Fruit fly (Drosophila melanogaster) whole organism, embryonic: ENCODE measurements around the gene CG34135.

Experiments
- CG10147 ChIP-seq: fragments of 200-800 bp; sonication (Bioruptor generic); optimal IDR thresholded peaks from 2 replicates; lab custom pipeline; 2019; ENCODE audit warnings: missing biosample characterization, mild to moderate bottlenecking, missing genetic modification characterization, moderate library complexity
- CG10267 ChIP-seq: fragments of 200-800 bp; sonication (Bioruptor generic); optimal IDR thresholded peaks from 2 replicates; lab custom pipeline; 2018; ENCODE audit warnings: missing biosample characterization, mild to moderate bottlenecking, missing genetic modification characterization, moderate library complexity
- CG10654 ChIP-seq: fragments of 200-800 bp; sonication (Bioruptor generic); optimal IDR thresholded peaks from 2 replicates; lab custom pipeline; 2016; ENCODE audit warnings: missing biosample characterization, missing genetic modification characterization
- CG12155 ChIP-seq: fragments of 200-800 bp; sonication (Bioruptor generic); optimal IDR thresholded peaks from 3 replicates; lab custom pipeline; 2016; ENCODE audit warnings: missing biosample characterization, missing genetic modification characterization
- CG15269 ChIP-seq: fragments of 200-800 bp; sonication (Bioruptor generic); optimal IDR thresholded peaks from 2 replicates; lab custom pipeline; 2018; ENCODE audit warnings: missing biosample characterization, mild to moderate bottlenecking, missing genetic modification characterization, moderate library complexity
- CG15696 ChIP-seq: fragments of 200-800 bp; sonication (Bioruptor generic); optimal IDR thresholded peaks from 2 replicates; lab custom pipeline; 2019; ENCODE audit warnings: missing biosample characterization, mild to moderate bottlenecking, missing genetic modification characterization, moderate library complexity
- CG18764 ChIP-seq: fragments of 200-800 bp; sonication (Bioruptor generic); optimal IDR thresholded peaks from 3 replicates; lab custom pipeline; 2016; ENCODE audit warnings: missing biosample characterization, missing genetic modification characterization
- CG30403 ChIP-seq: fragments of 200-800 bp; sonication (Bioruptor generic); optimal IDR thresholded peaks from 3 replicates; lab custom pipeline; 2016; ENCODE audit warnings: missing biosample characterization, missing genetic modification characterization
- CG3065 ChIP-seq: fragments of 200-800 bp; sonication (Bioruptor generic); optimal IDR thresholded peaks from 2 replicates; lab custom pipeline; 2016; ENCODE audit warnings: missing biosample characterization, missing genetic modification characterization
- CG32532 ChIP-seq: fragments of 200-800 bp; sonication (Bioruptor generic); IDR thresholded peaks from 2 replicates; pipeline ENCODE4 v1.3.6; 2022; ENCODE audit warnings: missing biosample characterization, missing genetic modification characterization
- CG3407 ChIP-seq: fragments of 200-800 bp; sonication (Bioruptor generic); optimal IDR thresholded peaks from 2 replicates; lab custom pipeline; 2018; ENCODE audit warnings: missing biosample characterization, mild to moderate bottlenecking, missing genetic modification characterization
- CG4360 ChIP-seq: fragments of 200-800 bp; sonication (Bioruptor generic); IDR thresholded peaks from 2 replicates; pipeline ENCODE4 v1.3.6; 2022; ENCODE audit warnings: missing biosample characterization, missing genetic modification characterization
- CG43689 ChIP-seq: fragments of 200-800 bp; sonication (Bioruptor generic); IDR thresholded peaks from 2 replicates; pipeline ENCODE4 v1.3.6; 2022; ENCODE audit warnings: missing biosample characterization, missing genetic modification characterization
- CG7928 ChIP-seq: fragments of 200-800 bp; sonication (Bioruptor generic); optimal IDR thresholded peaks from 2 replicates; lab custom pipeline; 2017; ENCODE audit warnings: missing biosample characterization, mild to moderate bottlenecking, missing genetic modification characterization
- CG9727 ChIP-seq: fragments of 200-800 bp; sonication (Bioruptor generic); optimal IDR thresholded peaks from 3 replicates; lab custom pipeline; 2017; ENCODE audit warnings: missing biosample characterization, mild to moderate bottlenecking, missing genetic modification characterization
- CG9876 ChIP-seq: fragments of 200-800 bp; sonication (Bioruptor generic); optimal IDR thresholded peaks from 2 replicates; lab custom pipeline; 2016; ENCODE audit warnings: missing biosample characterization, missing genetic modification characterization
- Camta ChIP-seq: fragments of 200-800 bp; sonication (Bioruptor generic); optimal IDR thresholded peaks from 2 replicates; lab custom pipeline; 2016; ENCODE audit warnings: missing biosample characterization, missing genetic modification characterization
- Dll ChIP-seq: fragments of 200-800 bp; sonication (Bioruptor generic); IDR thresholded peaks from 4 replicates; pipeline ENCODE4 v1.3.6; 2022; ENCODE audit warnings: missing biosample characterization, missing genetic modification characterization; ENCODE audit not compliant: partially characterized antibody
- Drgx ChIP-seq: fragments of 200-800 bp; sonication (Bioruptor generic); IDR thresholded peaks from 2 replicates; pipeline ENCODE4 v1.3.6; 2022; ENCODE audit warnings: missing biosample characterization, missing genetic modification characterization
- Fer1 ChIP-seq: fragments of 200-800 bp; sonication (Bioruptor generic); optimal IDR thresholded peaks from 2 replicates; lab custom pipeline; 2017; ENCODE audit warnings: missing biosample characterization, mild to moderate bottlenecking, missing genetic modification characterization
- H2.0 ChIP-seq: fragments of 200-800 bp; sonication (Bioruptor generic); IDR thresholded peaks from 2 replicates; pipeline ENCODE4 v1.3.6; 2022; ENCODE audit warnings: missing biosample characterization, missing genetic modification characterization
- Hr78 ChIP-seq, 2 experiments: fragments of 200-800 bp in 1 of 2; fragments of >200 bp in 1 of 2; sonication (Bioruptor generic) in 1 of 2; optimal IDR thresholded peaks; 2 replicates each; lab custom pipeline; 2017 to 2019; ENCODE audit warnings: missing biosample characterization in 2 of 2, missing genetic modification characterization in 2 of 2, mild to moderate bottlenecking in 1 of 2, moderate library complexity in 1 of 2
- Max ChIP-seq: fragments of 200-800 bp; sonication (Bioruptor generic); optimal IDR thresholded peaks from 2 replicates; lab custom pipeline; 2016; ENCODE audit warnings: missing biosample characterization, mild to moderate bottlenecking, missing genetic modification characterization
- Meics ChIP-seq: fragments of 200-800 bp; sonication (Bioruptor generic); optimal IDR thresholded peaks from 2 replicates; lab custom pipeline; 2017; ENCODE audit warnings: missing biosample characterization, mild to moderate bottlenecking, missing genetic modification characterization
- Mes4 ChIP-seq: fragments of 200-800 bp; sonication (Bioruptor generic); optimal IDR thresholded peaks from 2 replicates; lab custom pipeline; 2016; ENCODE audit warnings: missing biosample characterization, missing genetic modification characterization
- Mrtf ChIP-seq: fragments of 200-800 bp; sonication (Bioruptor generic); IDR thresholded peaks from 3 replicates; pipeline ENCODE4 v1.3.6; 2022; ENCODE audit warnings: missing biosample characterization, missing genetic modification characterization
- Nf-YC ChIP-seq: fragments of 200-800 bp; optimal IDR thresholded peaks from 3 replicates; lab custom pipeline; 2019; ENCODE audit warnings: missing biosample characterization, mild to moderate bottlenecking, missing genetic modification characterization, moderate library complexity
- PHDP ChIP-seq: fragments of 200-800 bp; sonication (Bioruptor generic); optimal IDR thresholded peaks from 3 replicates; lab custom pipeline; 2018; ENCODE audit warnings: missing biosample characterization, mild to moderate bottlenecking, missing genetic modification characterization, moderate library complexity
- Ptx1 ChIP-seq: fragments of 200-800 bp; sonication (Bioruptor generic); IDR thresholded peaks from 2 replicates; pipeline ENCODE4 v1.3.6; 2022; ENCODE audit warnings: missing biosample characterization, missing genetic modification characterization
- Stat92E ChIP-seq, 3 experiments: fragments of >200 bp in 2 of 3; fragments of 200-800 bp in 1 of 3; sonication (Bioruptor generic) in 1 of 3; optimal IDR thresholded peaks; 2 replicates each; lab custom pipeline; 2017 to 2019; ENCODE audit warnings: missing biosample characterization in 3 of 3, missing genetic modification characterization in 3 of 3, mild to moderate bottlenecking in 1 of 3, moderate library complexity in 1 of 3
- Usf ChIP-seq: fragments of 200-800 bp; sonication (Bioruptor generic); optimal IDR thresholded peaks from 2 replicates; lab custom pipeline; 2017; ENCODE audit warnings: missing genotype, missing biosample characterization, missing genetic modification characterization
- cato ChIP-seq: fragments of 200-800 bp; sonication (Bioruptor generic); optimal IDR thresholded peaks from 2 replicates; lab custom pipeline; 2016; ENCODE audit warnings: missing biosample characterization, missing genetic modification characterization, borderline replicate concordance
- fd102C ChIP-seq: fragments of 200-800 bp; sonication (Bioruptor generic); optimal IDR thresholded peaks from 2 replicates; lab custom pipeline; 2018; ENCODE audit warnings: missing biosample characterization, mild to moderate bottlenecking, missing genetic modification characterization, moderate library complexity
- fd3F ChIP-seq: fragments of 200-800 bp; sonication (Bioruptor generic); optimal IDR thresholded peaks from 2 replicates; lab custom pipeline; 2018; ENCODE audit warnings: missing biosample characterization, mild to moderate bottlenecking, missing genetic modification characterization, moderate library complexity
- gfzf ChIP-seq: fragments of 200-800 bp; sonication (Bioruptor generic); optimal IDR thresholded peaks from 2 replicates; lab custom pipeline; 2016; ENCODE audit warnings: missing biosample characterization, mild to moderate bottlenecking, missing genetic modification characterization, moderate library complexity
- hbn ChIP-seq: fragments of 200-800 bp; sonication (Bioruptor generic); IDR thresholded peaks from 2 replicates; pipeline ENCODE4 v1.3.6; 2022; ENCODE audit warnings: missing biosample characterization, missing genetic modification characterization; ENCODE audit not compliant: partially characterized antibody
- jing ChIP-seq: fragments of 200-800 bp; sonication (Bioruptor generic); optimal IDR thresholded peaks from 2 replicates; lab custom pipeline; 2018; ENCODE audit warnings: missing biosample characterization, mild to moderate bottlenecking, missing genetic modification characterization
- lilli ChIP-seq: fragments of 200-800 bp; sonication (Bioruptor generic); optimal IDR thresholded peaks from 3 replicates; lab custom pipeline; 2016; ENCODE audit warnings: missing biosample characterization, missing genetic modification characterization
- lola ChIP-seq, 3 experiments: fragments of >200 bp in 2 of 3; fragments of 200-800 bp in 1 of 3; sonication (Bioruptor generic) in 1 of 3; optimal IDR thresholded peaks; 2 replicates each; lab custom pipeline; 2017 to 2019; ENCODE audit warnings: missing biosample characterization in 3 of 3, missing genetic modification characterization in 3 of 3, mild to moderate bottlenecking in 1 of 3, moderate library complexity in 1 of 3
- lov ChIP-seq, 2 experiments: fragments of 200-800 bp in 1 of 2; fragments of >200 bp in 1 of 2; sonication (Bioruptor generic) in 1 of 2; IDR thresholded peaks in 1 of 2; optimal IDR thresholded peaks in 1 of 2; 2 replicates in 1 of 2; 3 replicates in 1 of 2; pipeline versions ENCODE4 v1.3.6 to Lab custom; 2017 to 2022; ENCODE audit warnings: missing biosample characterization in 1 of 2, missing genetic modification characterization in 1 of 2
- nmo ChIP-seq: fragments of 200-800 bp; sonication (Bioruptor generic); optimal IDR thresholded peaks from 2 replicates; lab custom pipeline; 2018; ENCODE audit warnings: missing biosample characterization, mild to moderate bottlenecking, missing genetic modification characterization, moderate library complexity
- org-1 ChIP-seq: fragments of 200-800 bp; sonication (Bioruptor generic); optimal IDR thresholded peaks from 2 replicates; lab custom pipeline; 2017; ENCODE audit warnings: missing biosample characterization, missing genetic modification characterization
- pros ChIP-seq: fragments of 200-800 bp; sonication (Bioruptor generic); optimal IDR thresholded peaks from 3 replicates; lab custom pipeline; 2019; ENCODE audit warnings: missing biosample characterization, mild to moderate bottlenecking, missing genetic modification characterization, moderate library complexity
- ranshi ChIP-seq: fragments of 200-800 bp; sonication (Bioruptor generic); IDR thresholded peaks from 2 replicates; pipeline ENCODE4 v1.3.6; 2022; ENCODE audit warnings: missing biosample characterization, missing genetic modification characterization
- slou ChIP-seq: fragments of 200-800 bp; sonication (Bioruptor generic); optimal IDR thresholded peaks from 3 replicates; lab custom pipeline; 2016; ENCODE audit warnings: missing biosample characterization, missing genetic modification characterization
- tin ChIP-seq: fragments of 200-800 bp; sonication (Bioruptor generic); optimal IDR thresholded peaks from 3 replicates; lab custom pipeline; 2016; ENCODE audit warnings: missing biosample characterization, missing genetic modification characterization
- tll ChIP-seq, 2 experiments: fragments of 200-800 bp in 1 of 2; fragments of >200 bp in 1 of 2; sonication (Bioruptor generic) in 1 of 2; optimal IDR thresholded peaks; 2 replicates each; lab custom pipeline; 2017 to 2019; ENCODE audit warnings: missing biosample characterization in 2 of 2, missing genetic modification characterization in 2 of 2, mild to moderate bottlenecking in 1 of 2, moderate library complexity in 1 of 2
- trh ChIP-seq: fragments of 200-800 bp; sonication (Bioruptor generic); optimal IDR thresholded peaks from 2 replicates; lab custom pipeline; 2016; ENCODE audit warnings: missing biosample characterization, missing genetic modification characterization

The CG34135 gene

DNA sequence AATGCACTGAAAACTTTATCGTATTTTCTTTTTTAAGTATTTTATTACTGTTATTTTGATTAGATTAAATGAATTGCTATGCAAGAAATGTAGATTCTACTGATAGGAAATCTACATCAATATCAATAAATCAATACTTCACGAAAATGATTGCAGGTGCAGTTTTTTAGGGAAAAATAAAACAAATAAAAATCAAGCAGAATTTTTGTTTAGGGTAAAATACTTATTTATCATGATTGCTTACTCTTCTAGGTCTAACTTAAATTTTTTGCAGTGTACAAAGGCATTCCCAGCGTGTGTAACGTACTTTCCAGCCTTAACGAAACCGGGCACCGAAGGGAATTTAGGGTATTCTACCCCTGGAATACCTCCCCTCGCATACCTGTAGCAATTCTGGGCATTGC is 40.5 kb upstream of the CG34135 start (continued):
- TF ChIP-seq org-1 (GFP tag; lab: Kevin White, UChicago) = peak; percentile 51
- no peak; the same call in 1 of the 2 replicates for TF ChIP-seq CG32532 (GFP tag; lab: Robert Waterston, UW)
- TF ChIP-seq cato (GFP tag; lab: Kevin White, UChicago) = peak; percentile 49
- peak; percentile 40; the same call in 1 of the 2 replicates for TF ChIP-seq Ptx1
- TF ChIP-seq Drgx (GFP tag; lab: Robert Waterston, UW) = no peak
- peak in 1 of 3 experiments; percentile 71 for TF ChIP-seq Stat92E (GFP tag; optimal IDR thresholded peaks at IDR 0.05; lab: Kevin White, UChicago)
- TF ChIP-seq tll (GFP tag; optimal IDR thresholded peaks at IDR 0.05; lab: Kevin White, UChicago) = peak in 1 of 2 experiments; percentile 98
- peak; percentile 59 for TF ChIP-seq CG10654 (GFP tag; lab: Kevin White, UChicago)
- no peak for TF ChIP-seq jing (GFP tag; lab: Kevin White, UChicago)
- TF ChIP-seq Fer1 = peak; percentile 9
- TF ChIP-seq Hr78 (GFP tag; optimal IDR thresholded peaks at IDR 0.05; lab: Kevin White, UChicago) = peak in 1 of 2 experiments; percentile 31
- TF ChIP-seq CG7928 (GFP tag; lab: Kevin White, UChicago) = peak; percentile 11
- peak; percentile 21 for TF ChIP-seq Meics (GFP tag; lab: Kevin White, UChicago)
- peak; percentile 77 for TF ChIP-seq CG30403 (GFP tag; lab: Kevin White, UChicago)
- peak; percentile 41 for TF ChIP-seq CG12155 (GFP tag; lab: Kevin White, UChicago)
- TF ChIP-seq CG15269 (tag; lab: Kevin White, UChicago) = peak; percentile 34
- TF ChIP-seq nmo (GFP tag; lab: Kevin White, UChicago) = peak; percentile 87
- no peak for TF ChIP-seq hbn (GFP tag; lab: Robert Waterston, UW)
- TF ChIP-seq PHDP (tag; lab: Kevin White, UChicago) = peak; percentile 51
- TF ChIP-seq Dll = no peak
- peak in 1 of 3 experiments; percentile 97 for TF ChIP-seq lola (GFP tag; optimal IDR thresholded peaks at IDR 0.05; lab: Kevin White, UChicago)
- TF ChIP-seq CG9876 (GFP tag; lab: Kevin White, UChicago) = peak; percentile 2
- peak; percentile 53 for TF ChIP-seq H2.0 (GFP tag; lab: Robert Waterston, UW)
- TF ChIP-seq CG10147 (GFP tag; lab: Kevin White, UChicago) = no peak
- peak; percentile 94 for TF ChIP-seq fd102C
- no peak for TF ChIP-seq gfzf (GFP tag; lab: Kevin White, UChicago)
- no peak for TF ChIP-seq fd3F (GFP tag; lab: Kevin White, UChicago)
- no peak for TF ChIP-seq Nf-YC
- TF ChIP-seq CG3407 (GFP tag; lab: Kevin White, UChicago) = peak; percentile 67
- TF ChIP-seq Max (GFP tag; lab: Kevin White, UChicago) = peak; percentile 66
- TF ChIP-seq CG18764 = peak; percentile 68
- 0 out of 2 replicates have a peak, but pooled peaks have one; percentile 6 for TF ChIP-seq ranshi (GFP tag; lab: Robert Waterston, UW)
- TF ChIP-seq lilli = peak; percentile 55
- TF ChIP-seq Usf (GFP tag; lab: Kevin White, UChicago) = peak; percentile 77
- TF ChIP-seq trh (GFP tag; lab: Kevin White, UChicago) = peak; percentile 20
- TF ChIP-seq lov (optimal IDR thresholded peaks at IDR 0.05; lab: Kevin White, UChicago) = no peak
- TF ChIP-seq lov (GFP tag; IDR thresholded peaks at IDR 0.05; lab: Robert Waterston, UW) = peak; percentile 63; the same call in 1 of the 3 replicates
- TF ChIP-seq CG9727 (GFP tag; lab: Kevin White, UChicago) = peak; percentile 96
- peak; percentile 66 for TF ChIP-seq tin
- TF ChIP-seq Camta (GFP tag; lab: Kevin White, UChicago) = peak; percentile 60
- TF ChIP-seq Mrtf (GFP tag; lab: Robert Waterston, UW) = no peak
- TF ChIP-seq CG43689 (GFP tag; lab: Robert Waterston, UW) = no peak
- TF ChIP-seq Mes4 (GFP tag; lab: Kevin White, UChicago) = peak; percentile 49
- TF ChIP-seq pros (GFP tag; lab: Kevin White, UChicago) = no peak
- peak; percentile 99 for TF ChIP-seq CG15696 (tag; lab: Kevin White, UChicago)
- peak; percentile 25; the same call in 1 of the 2 replicates for TF ChIP-seq CG4360 (GFP tag; lab: Robert Waterston, UW)
- peak; percentile 16 for TF ChIP-seq CG3065 (GFP tag; lab: Kevin White, UChicago)
- peak; percentile 41 for TF ChIP-seq slou
- TF ChIP-seq CG10267 = peak; percentile 89
